Worm (Caenorhabditis elegans): Measurements from ENCODE around the gene F32D8.1.

DNA sequence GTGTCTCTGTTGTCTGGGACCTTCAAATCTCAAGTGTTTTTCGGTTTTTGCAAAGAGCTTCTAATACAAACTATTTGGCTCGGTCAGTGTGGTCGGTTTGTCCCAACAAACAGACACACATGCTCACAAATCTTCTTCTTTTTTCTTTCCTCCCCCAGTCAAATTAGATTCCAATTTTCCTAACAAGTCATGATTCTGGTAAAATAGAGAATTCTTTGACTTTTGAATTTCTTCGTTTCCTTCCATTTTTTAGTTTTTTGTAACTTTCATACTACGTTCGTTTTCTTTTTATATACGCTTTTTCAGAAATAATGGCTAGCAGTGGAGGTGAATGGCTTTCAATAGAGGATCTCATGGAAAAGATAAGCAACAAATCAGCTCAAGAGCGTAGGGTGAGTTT is 23.1 kb downstream of the F32D8.1 start, which contains the start of gene F32D8.15:
- TF ChIP-seq W03F9.2 (tag; optimal IDR thresholded peaks at IDR 0.05) (no peak), him-1 (tag; optimal IDR thresholded peaks at IDR 0.05) (no peak)
